Fruit fly (Drosophila melanogaster): Measurements from ENCODE around the gene Gr61a.

- TF ChIP-seq ss (GFP tag; optimal IDR thresholded peaks at IDR 0.05) (no peak), dsx (GFP tag; optimal IDR thresholded peaks at IDR 0.05; ENCODE audit: poor library complexity, severe bottlenecking) (no peak), CG4318 (GFP tag; optimal IDR thresholded peaks at IDR 0.05) (no peak), CG8632 (GFP tag; optimal IDR thresholded peaks at IDR 0.05) (peak; percentile 28), Sox102F (GFP tag; optimal IDR thresholded peaks at IDR 0.05) (peak; percentile 16), net (GFP tag; optimal IDR thresholded peaks at IDR 0.05) (peak; percentile 47), CG3919 (GFP tag; optimal IDR thresholded peaks at IDR 0.05) (peak; percentile 8), Gug (GFP tag; IDR thresholded peaks at IDR 0.05) (no peak), Lpt (GFP tag; optimal IDR thresholded peaks at IDR 0.05) (no peak), Eip75B (GFP tag; optimal IDR thresholded peaks at IDR 0.05) (peak; percentile 33)
These were observed 20.2 kb upstream of the Gr61a start for dm6 chr3L:820975-821598.

Data from whole organism, prepupa.